Worm (Caenorhabditis elegans) whole organism, L4 larva: ENCODE measurements around the gene tax-6.

Experiments used
- fos-1 ChIP-seq: fragments of 150-350 bp; optimal IDR thresholded peaks from 2 replicates; lab custom pipeline; 2014; ENCODE audit warnings: missing biosample characterization, missing genetic modification characterization
- saeg-2 ChIP-seq: fragments of 200-800 bp; sonication (Bioruptor generic); IDR thresholded peaks from 2 replicates; pipeline ENCODE4 v1.3.6; 2022; ENCODE audit warnings: missing genetic modification reagents, missing genetic modification characterization, missing compliant biosample characterization

- no peak for TF ChIP-seq saeg-2
- TF ChIP-seq fos-1, result no peak
Measured at ce11 chrIV:10502345-10502744, 945 bp upstream of the tax-6 start.
